Worm (Caenorhabditis elegans) whole organism, L4/young adult: ENCODE data around the gene nspe-6.

Experiments used
- W03F9.2 ChIP-seq: fragments of 150-350 bp; optimal IDR thresholded peaks from 2 replicates; lab custom pipeline; 2014; ENCODE audit warnings: missing biosample characterization, missing genetic modification characterization
- dao-5 ChIP-seq: sonication (generic microtip); optimal IDR thresholded peaks from 2 replicates; lab custom pipeline; 2016; ENCODE audit warnings: missing genotype, missing genetic modification characterization, moderate library complexity, missing compliant biosample characterization
- him-1 ChIP-seq: sonication (generic microtip); optimal IDR thresholded peaks from 2 replicates; lab custom pipeline; 2016; ENCODE audit warnings: missing genotype, missing genetic modification reagents, missing genetic modification characterization, missing compliant biosample characterization

DNA sequence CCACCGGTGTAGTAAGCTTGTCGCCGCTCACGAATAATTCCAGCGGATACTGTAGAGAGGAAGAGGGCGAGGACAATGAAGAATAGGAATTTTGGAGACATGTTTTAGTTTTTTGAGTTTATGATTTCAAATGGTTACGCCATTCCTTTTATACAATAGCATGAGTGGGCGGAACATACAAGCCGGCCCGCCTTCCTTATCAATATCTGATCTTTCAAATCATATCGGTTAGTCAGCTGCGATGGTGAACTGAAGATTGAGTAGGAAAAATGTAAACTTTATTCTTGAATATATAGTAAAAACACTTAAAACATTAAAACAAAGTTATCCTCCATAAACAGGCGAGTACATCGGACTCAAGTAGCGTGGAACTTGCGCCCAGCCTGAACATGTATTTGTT lies 4.8 kb upstream of the nspe-6 start, which contains the start of gene nspe-1:
- TF ChIP-seq him-1 (tag; lab: Kevin White, UChicago) = no peak
- no peak for TF ChIP-seq W03F9.2 (tag; lab: Kevin White, UChicago)
- TF ChIP-seq dao-5 (tag; lab: Kevin White, UChicago) = no peak
